Worm (Caenorhabditis elegans) whole organism, L3 larva: ENCODE data around the gene ndus-8.

Experiments
- R02D3.7 ChIP-seq: fragments of 150-350 bp; optimal IDR thresholded peaks from 2 replicates; lab custom pipeline; 2014; ENCODE audit warnings: missing biosample characterization, missing genetic modification characterization
- aly-2 ChIP-seq: fragments of 150-350 bp; optimal IDR thresholded peaks from 2 replicates; lab custom pipeline; 2014; ENCODE audit warnings: missing biosample characterization, missing genetic modification characterization
- ama-1 ChIP-seq: fragments of 150-350 bp; optimal IDR thresholded peaks from 2 replicates; lab custom pipeline; 2018
- ceh-16 ChIP-seq: sonication (generic microtip); optimal IDR thresholded peaks from 2 replicates; lab custom pipeline; 2017; ENCODE audit warnings: missing biosample characterization, missing genetic modification characterization
- ceh-28 ChIP-seq: fragments of 150-350 bp; optimal IDR thresholded peaks from 2 replicates; lab custom pipeline; 2014; ENCODE audit warnings: missing biosample characterization, missing genetic modification reagents, missing genetic modification characterization
- ceh-82 ChIP-seq: fragments of 150-350 bp; optimal IDR thresholded peaks from 2 replicates; lab custom pipeline; 2014; ENCODE audit warnings: missing biosample characterization, missing genetic modification characterization
- ceh-9 ChIP-seq: sonication (generic microtip); optimal IDR thresholded peaks from 2 replicates; lab custom pipeline; 2018; ENCODE audit warnings: missing biosample characterization, missing genetic modification characterization
- daf-12 ChIP-seq: fragments of 150-350 bp; optimal IDR thresholded peaks from 2 replicates; lab custom pipeline; 2014; ENCODE audit warnings: missing biosample characterization, missing genetic modification reagents, missing genetic modification characterization
- egl-27 ChIP-seq: sonication (generic microtip); optimal IDR thresholded peaks from 4 replicates; lab custom pipeline; 2017; ENCODE audit warnings: missing biosample characterization, missing genetic modification reagents, missing genetic modification characterization
- egl-5 ChIP-seq: fragments of 150-350 bp; optimal IDR thresholded peaks from 2 replicates; lab custom pipeline; 2017; ENCODE audit warnings: missing biosample characterization, missing genetic modification reagents, missing genetic modification characterization, inconsistent platforms
- elt-2 ChIP-seq: sonication (generic microtip); optimal IDR thresholded peaks from 2 replicates; lab custom pipeline; 2016; ENCODE audit warnings: missing genetic modification reagents, mild to moderate bottlenecking, missing genetic modification characterization, missing compliant biosample characterization
- elt-3 ChIP-seq, 3 experiments: fragments of 150-350 bp in 1 of 3; sonication (generic microtip) in 2 of 3; optimal IDR thresholded peaks; 2 replicates in 2 of 3; 4 replicates in 1 of 3; lab custom pipeline; 2014 to 2017; ENCODE audit warnings: missing biosample characterization in 3 of 3, missing genetic modification characterization in 3 of 3
- fkh-10 ChIP-seq: sonication (generic microtip); optimal IDR thresholded peaks from 2 replicates; lab custom pipeline; 2017; ENCODE audit warnings: missing biosample characterization, missing genetic modification reagents, missing genetic modification characterization
- fkh-2 ChIP-seq: fragments of 150-350 bp; optimal IDR thresholded peaks from 2 replicates; lab custom pipeline; 2014; ENCODE audit warnings: missing biosample characterization, missing genetic modification reagents, missing genetic modification characterization
- fos-1 ChIP-seq: fragments of 150-350 bp; optimal IDR thresholded peaks from 2 replicates; lab custom pipeline; 2014; ENCODE audit warnings: missing biosample characterization, missing genetic modification characterization
- hmg-11 ChIP-seq: sonication (generic microtip); optimal IDR thresholded peaks from 2 replicates; lab custom pipeline; 2016; ENCODE audit warnings: missing genetic modification characterization, missing compliant biosample characterization
- jun-1 ChIP-seq: fragments of 150-350 bp; optimal IDR thresholded peaks from 2 replicates; lab custom pipeline; 2014; ENCODE audit warnings: missing biosample characterization, missing genetic modification reagents, missing genetic modification characterization
- lin-39 ChIP-seq: fragments of 150-350 bp; optimal IDR thresholded peaks from 2 replicates; lab custom pipeline; 2018; ENCODE audit warnings: missing biosample characterization, missing genetic modification reagents, missing genetic modification characterization
- lsy-12 ChIP-seq: sonication (generic microtip); optimal IDR thresholded peaks from 2 replicates; lab custom pipeline; 2016; ENCODE audit warnings: mild to moderate bottlenecking, missing genetic modification characterization, missing compliant biosample characterization
- mdl-1 ChIP-seq: fragments of 150-350 bp; optimal IDR thresholded peaks from 2 replicates; lab custom pipeline; 2014; ENCODE audit warnings: missing biosample characterization, missing genetic modification characterization
- mml-1 ChIP-seq: fragments of 150-350 bp; sonication (generic microtip); optimal IDR thresholded peaks from 3 replicates; lab custom pipeline; 2014; ENCODE audit warnings: missing biosample characterization, missing genetic modification characterization
- nfya-1 ChIP-seq: sonication (generic microtip); optimal IDR thresholded peaks from 2 replicates; lab custom pipeline; 2017; ENCODE audit warnings: missing genetic modification characterization, mild to moderate bottlenecking, missing compliant biosample characterization, antibody characterized with exemption, moderate library complexity; ENCODE audit not compliant: insufficient read depth
- nhr-12 ChIP-seq: fragments of 150-350 bp; optimal IDR thresholded peaks from 2 replicates; lab custom pipeline; 2014; ENCODE audit warnings: missing biosample characterization, missing genetic modification characterization
- nhr-23 ChIP-seq: fragments of 150-350 bp; optimal IDR thresholded peaks from 2 replicates; lab custom pipeline; 2014; ENCODE audit warnings: missing biosample characterization, missing genetic modification reagents, missing genetic modification characterization
- nhr-237 ChIP-seq: fragments of 150-350 bp; optimal IDR thresholded peaks from 2 replicates; lab custom pipeline; 2014; ENCODE audit warnings: missing biosample characterization, missing genetic modification characterization
- nhr-25 ChIP-seq: sonication (generic microtip); optimal IDR thresholded peaks from 2 replicates; lab custom pipeline; 2017; ENCODE audit warnings: missing biosample characterization, missing genetic modification characterization
- nhr-28 ChIP-seq: fragments of 150-350 bp; optimal IDR thresholded peaks from 2 replicates; lab custom pipeline; 2014; ENCODE audit warnings: missing biosample characterization, missing genetic modification characterization
- nhr-43 ChIP-seq: sonication (generic microtip); optimal IDR thresholded peaks from 2 replicates; lab custom pipeline; 2016; ENCODE audit warnings: mild to moderate bottlenecking, missing genetic modification characterization, missing compliant biosample characterization; ENCODE audit not compliant: poor library complexity, severe bottlenecking
- nhr-67 ChIP-seq: fragments of 150-350 bp; optimal IDR thresholded peaks from 2 replicates; lab custom pipeline; 2014; ENCODE audit warnings: missing biosample characterization, missing genetic modification characterization
- nhr-76 ChIP-seq: fragments of 150-350 bp; sonication (generic microtip); optimal IDR thresholded peaks from 5 replicates; lab custom pipeline; 2014; ENCODE audit warnings: missing biosample characterization, missing genetic modification characterization
- nhr-77 ChIP-seq: fragments of 150-350 bp; optimal IDR thresholded peaks from 2 replicates; lab custom pipeline; 2014; ENCODE audit warnings: missing biosample characterization, missing genetic modification characterization
- pha-4 ChIP-seq: fragments of 150-350 bp; optimal IDR thresholded peaks from 2 replicates; lab custom pipeline; 2014; ENCODE audit warnings: missing biosample characterization, missing genetic modification reagents, missing genetic modification characterization
- pqm-1 ChIP-seq: fragments of 150-350 bp; optimal IDR thresholded peaks from 2 replicates; lab custom pipeline; 2017; ENCODE audit warnings: missing biosample characterization, missing genetic modification characterization, inconsistent platforms
- sea-2 ChIP-seq: fragments of 150-350 bp; sonication (generic microtip); optimal IDR thresholded peaks from 4 replicates; lab custom pipeline; 2014; ENCODE audit warnings: missing biosample characterization, missing genetic modification reagents, missing genetic modification characterization
- skn-1 ChIP-seq: fragments of 150-350 bp; optimal IDR thresholded peaks from 2 replicates; lab custom pipeline; 2014; ENCODE audit warnings: missing biosample characterization, missing genetic modification characterization
- snpc-4 ChIP-seq: fragments of 150-350 bp; optimal IDR thresholded peaks from 2 replicates; lab custom pipeline; 2014; ENCODE audit warnings: missing biosample characterization, missing genetic modification characterization
- tbx-2 ChIP-seq: sonication (generic microtip); optimal IDR thresholded peaks from 2 replicates; lab custom pipeline; 2016; ENCODE audit warnings: mild to moderate bottlenecking, missing genetic modification characterization, missing compliant biosample characterization
- unc-62 ChIP-seq: fragments of 150-350 bp; sonication (generic microtip); optimal IDR thresholded peaks from 4 replicates; lab custom pipeline; 2014; ENCODE audit warnings: missing biosample characterization, missing genetic modification reagents, missing genetic modification characterization
- zag-1 ChIP-seq: fragments of 150-350 bp; optimal IDR thresholded peaks from 2 replicates; lab custom pipeline; 2014; ENCODE audit warnings: missing biosample characterization, missing genetic modification characterization
- ztf-4 ChIP-seq: fragments of 150-350 bp; optimal IDR thresholded peaks from 2 replicates; lab custom pipeline; 2014; ENCODE audit warnings: missing biosample characterization, missing genetic modification characterization

The ndus-8 gene

ce11 chrIII:7197973-7198372, 36.0 kb downstream of the ndus-8 start, which contains the start of gene exos-9:
Gene exos-9 (minus strand): TSS chrIII:7198073.
- TF ChIP-seq nhr-12 (tag; lab: Kevin White, UChicago), result no peak
- no peak for TF ChIP-seq lsy-12 (tag; lab: Kevin White, UChicago)
- no peak for TF ChIP-seq R02D3.7 (tag; lab: Kevin White, UChicago)
- no peak for TF ChIP-seq nhr-77
- no peak for TF ChIP-seq elt-2
- no peak for TF ChIP-seq ceh-28 (tag; lab: Kevin White, UChicago)
- TF ChIP-seq lin-39 (tag; lab: Kevin White, UChicago), result no peak
- no peak for TF ChIP-seq skn-1 (tag; lab: Kevin White, UChicago)
- no peak for TF ChIP-seq fkh-2 (tag; lab: Kevin White, UChicago)
- TF ChIP-seq snpc-4, result no peak
- no peak for TF ChIP-seq zag-1
- no peak for TF ChIP-seq nhr-25 (tag; lab: Kevin White, UChicago)
- no peak for TF ChIP-seq sea-2
- no peak for TF ChIP-seq ceh-82 (tag; lab: Kevin White, UChicago)

ce11 chrIII:7195325-7195724, 38.7 kb downstream of the ndus-8 start, which contains the start of gene F37C12.18:
Gene F37C12.18 (minus strand): TSS chrIII:7195425.
- TF ChIP-seq nhr-25 (tag; lab: Kevin White, UChicago), result no peak
- no peak for TF ChIP-seq ama-1 (lab: Kevin White, UChicago)
- no peak for TF ChIP-seq nfya-1 (tag; lab: Kevin White, UChicago)
- no peak for TF ChIP-seq mml-1 (tag; lab: Kevin White, UChicago)
- no peak for TF ChIP-seq nhr-237 (tag; lab: Kevin White, UChicago)
- no peak for TF ChIP-seq egl-5
- no peak for TF ChIP-seq nhr-77

- no peak for TF ChIP-seq mdl-1
- no peak for TF ChIP-seq pha-4 (tag; lab: Kevin White, UChicago)
- no peak for TF ChIP-seq nfya-1 (tag; lab: Kevin White, UChicago)
- no peak for TF ChIP-seq skn-1 (tag; lab: Kevin White, UChicago)
- no peak for TF ChIP-seq jun-1 (tag; lab: Kevin White, UChicago)
- TF ChIP-seq lsy-12 (tag; lab: Kevin White, UChicago), result no peak
- TF ChIP-seq tbx-2 (tag; lab: Kevin White, UChicago), result no peak
- no peak for TF ChIP-seq nhr-77
- TF ChIP-seq pqm-1, result no peak
- no peak for TF ChIP-seq nhr-28
- no peak for TF ChIP-seq ceh-9
- no peak for TF ChIP-seq fkh-10 (GFP tag; lab: Kevin White, UChicago)
- no peak for TF ChIP-seq zag-1
- TF ChIP-seq nhr-43 (tag; lab: Kevin White, UChicago), result no peak
- TF ChIP-seq nhr-25 (tag; lab: Kevin White, UChicago), result no peak
- no peak for TF ChIP-seq nhr-237 (tag; lab: Kevin White, UChicago)
- TF ChIP-seq R02D3.7 (tag; lab: Kevin White, UChicago), result no peak
- TF ChIP-seq ceh-82 (tag; lab: Kevin White, UChicago), result no peak
- no peak for TF ChIP-seq nhr-12 (tag; lab: Kevin White, UChicago)
- TF ChIP-seq elt-3 (tag; optimal IDR thresholded peaks at IDR 0.05; lab: Kevin White, UChicago), result no peak
Observed at ce11 chrIII:7192942-7193665, 40.9 kb downstream of the ndus-8 start, which contains the start of gene mec-14. Gene mec-14 (minus strand): TSS chrIII:7192992.

- TF ChIP-seq ztf-4 (tag; lab: Kevin White, UChicago), result no peak
- peak; percentile 4 for TF ChIP-seq nhr-77
- no peak for TF ChIP-seq ceh-16 (tag; lab: Kevin White, UChicago)
- peak; percentile 65 for TF ChIP-seq egl-27 (tag; lab: Kevin White, UChicago)
- TF ChIP-seq mdl-1, result no peak
- TF ChIP-seq nhr-25 (tag; lab: Kevin White, UChicago), result peak; percentile 82
- peak; percentile 23 for TF ChIP-seq jun-1 (tag; lab: Kevin White, UChicago)
- peak; percentile 54 for TF ChIP-seq skn-1 (tag; lab: Kevin White, UChicago)
- peak; percentile 26 for TF ChIP-seq ceh-82 (tag; lab: Kevin White, UChicago)
- no peak for TF ChIP-seq nhr-237 (tag; lab: Kevin White, UChicago)
- TF ChIP-seq unc-62, result peak; percentile 23
- TF ChIP-seq snpc-4, result peak; percentile 54
- TF ChIP-seq ceh-9, result no peak
- TF ChIP-seq aly-2, result no peak
- peak; percentile 58 for TF ChIP-seq fkh-10 (GFP tag; lab: Kevin White, UChicago)
- no peak for TF ChIP-seq zag-1
- no peak for TF ChIP-seq daf-12 (tag; lab: Kevin White, UChicago)
- no peak for TF ChIP-seq nhr-67
- TF ChIP-seq elt-3 (tag; optimal IDR thresholded peaks at IDR 0.05; lab: Kevin White, UChicago), result no peak
- TF ChIP-seq sea-2, result no peak
- TF ChIP-seq nhr-76, result no peak
- TF ChIP-seq hmg-11 (tag; lab: Kevin White, UChicago), result no peak
- peak; percentile 48 for TF ChIP-seq nhr-43 (tag; lab: Kevin White, UChicago)
- TF ChIP-seq elt-2, result peak; percentile 62
- TF ChIP-seq fos-1 (tag; lab: Kevin White, UChicago), result no peak
- TF ChIP-seq nhr-23 (tag; lab: Kevin White, UChicago), result peak; percentile 93
- TF ChIP-seq pqm-1, result peak; percentile 49
- TF ChIP-seq tbx-2 (tag; lab: Kevin White, UChicago), result peak; percentile 9
- TF ChIP-seq pha-4 (tag; lab: Kevin White, UChicago), result peak; percentile 93
- TF ChIP-seq ceh-28 (tag; lab: Kevin White, UChicago), result no peak
- TF ChIP-seq mml-1 (tag; lab: Kevin White, UChicago), result no peak
- peak; percentile 90 for TF ChIP-seq nfya-1 (tag; lab: Kevin White, UChicago)
Observed at ce11 chrIII:7189581-7190128, 44.3 kb downstream of the ndus-8 start, which contains the start of gene rps-21. Gene rps-21 (minus strand): TSS chrIII:7189631.
